Worm (Caenorhabditis elegans) whole organism, midembryonic: ENCODE results near the gene ZC504.1.

Experiments
- T22C8.4 ChIP-seq: fragments of 200-800 bp; sonication (Bioruptor generic); IDR thresholded peaks from 2 replicates; pipeline ENCODE4 v1.3.6; 2022; ENCODE audit warnings: missing genetic modification characterization, missing compliant biosample characterization
- cog-1 ChIP-seq: sonication (generic microtip); optimal IDR thresholded peaks from 2 replicates; lab custom pipeline; 2016; ENCODE audit warnings: missing genetic modification characterization, missing compliant biosample characterization
- flt-1 ChIP-seq: fragments of 200-800 bp; sonication (Bioruptor generic); IDR thresholded peaks from 2 replicates; pipeline ENCODE4 v1.3.6; 2022; ENCODE audit warnings: missing genetic modification characterization, missing compliant biosample characterization
- klf-2 ChIP-seq: fragments of 200-800 bp; sonication (Bioruptor generic); conservative IDR thresholded peaks from 2 replicates; pipeline ENCODE4 v1.3.6; 2022; ENCODE audit warnings: missing genetic modification reagents, missing genetic modification characterization, missing compliant biosample characterization
- med-1 ChIP-seq: sonication (generic microtip); optimal IDR thresholded peaks from 2 replicates; lab custom pipeline; 2017; ENCODE audit warnings: missing genetic modification characterization, mild to moderate bottlenecking, missing compliant biosample characterization, antibody characterized with exemption, missing genetic modification reagents; ENCODE audit not compliant: insufficient read depth
- ref-1 ChIP-seq: fragments of 200-800 bp; sonication (Bioruptor generic); conservative IDR thresholded peaks from 2 replicates; pipeline ENCODE4 v1.3.6; 2022; ENCODE audit warnings: missing genetic modification reagents, missing genetic modification characterization, missing compliant biosample characterization
- tab-1 ChIP-seq: fragments of 200-800 bp; sonication (Bioruptor generic); IDR thresholded peaks from 2 replicates; pipeline ENCODE4 v1.3.6; 2022; ENCODE audit warnings: missing genetic modification characterization, missing compliant biosample characterization
- ztf-23 ChIP-seq: fragments of 200-800 bp; sonication (Bioruptor generic); IDR thresholded peaks from 2 replicates; pipeline ENCODE4 v1.3.6; 2022; ENCODE audit warnings: missing genetic modification reagents, missing genetic modification characterization, missing compliant biosample characterization
- ztf-29 ChIP-seq: fragments of 200-800 bp; sonication (Bioruptor generic); IDR thresholded peaks from 2 replicates; pipeline ENCODE4 v1.3.6; 2022; ENCODE audit warnings: missing genetic modification reagents, missing genetic modification characterization, missing compliant biosample characterization

ZC504.1 gene

ce11 chrX:10419743-10420142, 12.8 kb downstream of the ZC504.1 start, which contains the start of gene cdk-11.2:
Gene cdk-11.2 (minus strand): TSS chrX:10419765.
- TF ChIP-seq med-1 (no peak), flt-1 (GFP tag; lab: Robert Waterston, UW) (0 out of 2 replicates have a peak, but pooled peaks have one; percentile 21), ztf-23 (GFP tag; lab: Robert Waterston, UW) (0 out of 2 replicates have a peak, but pooled peaks have one; percentile 44), ztf-29 (GFP tag; lab: Robert Waterston, UW) (0 out of 2 replicates have a peak, but pooled peaks have one; percentile 28), cog-1 (tag; lab: Kevin White, UChicago) (no peak)

- TF ChIP-seq ref-1 (no peak), klf-2 (GFP tag; lab: Robert Waterston, UW) (no peak), T22C8.4 (GFP tag; lab: Robert Waterston, UW) (no peak), ztf-29 (GFP tag; lab: Robert Waterston, UW) (no peak), cog-1 (tag; lab: Kevin White, UChicago) (no peak), ztf-23 (GFP tag; lab: Robert Waterston, UW) (no peak), flt-1 (GFP tag; lab: Robert Waterston, UW) (no peak), med-1 (no peak), tab-1 (GFP tag; lab: Robert Waterston, UW) (no peak)
These were observed 15.8 kb downstream of the ZC504.1 start for ce11 chrX:10422714-10423113.

DNA sequence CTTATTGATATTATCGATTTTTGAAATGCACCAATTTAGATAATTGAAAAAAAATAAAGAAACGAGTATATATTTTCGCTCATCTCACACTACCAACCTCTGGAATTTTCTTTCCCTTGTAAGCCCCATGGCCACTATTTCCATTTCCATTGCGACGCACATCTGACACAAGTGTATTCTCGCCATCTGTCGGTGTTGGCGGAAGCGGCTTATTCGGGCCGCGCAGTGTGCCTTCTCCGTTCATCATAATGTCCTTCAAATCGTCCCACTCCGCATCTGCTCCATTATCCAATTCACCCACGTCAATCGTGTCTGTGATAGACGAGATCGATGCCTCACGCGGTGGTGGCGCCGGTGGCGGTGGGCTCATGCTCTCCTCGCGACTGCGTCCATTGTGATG, 17.8 kb downstream of the ZC504.1 start:
- TF ChIP-seq med-1 (no peak), cog-1 (tag; lab: Kevin White, UChicago) (no peak), ref-1 (no peak), T22C8.4 (GFP tag; lab: Robert Waterston, UW) (no peak), flt-1 (GFP tag; lab: Robert Waterston, UW) (no peak), ztf-29 (GFP tag; lab: Robert Waterston, UW) (no peak), ztf-23 (GFP tag; lab: Robert Waterston, UW) (no peak), klf-2 (GFP tag; lab: Robert Waterston, UW) (no peak), tab-1 (GFP tag; lab: Robert Waterston, UW) (no peak)

- TF ChIP-seq ref-1 (no peak), klf-2 (GFP tag; lab: Robert Waterston, UW) (no peak), ztf-29 (GFP tag; lab: Robert Waterston, UW) (no peak), ztf-23 (GFP tag; lab: Robert Waterston, UW) (no peak), tab-1 (GFP tag; lab: Robert Waterston, UW) (no peak), T22C8.4 (GFP tag; lab: Robert Waterston, UW) (no peak), flt-1 (GFP tag; lab: Robert Waterston, UW) (no peak), med-1 (no peak), cog-1 (tag; lab: Kevin White, UChicago) (no peak)
These were observed 21.2 kb downstream of the ZC504.1 start for ce11 chrX:10428109-10428508.

- TF ChIP-seq cog-1 (tag; lab: Kevin White, UChicago) (no peak), med-1 (no peak), T22C8.4 (GFP tag; lab: Robert Waterston, UW) (no peak), flt-1 (GFP tag; lab: Robert Waterston, UW) (no peak), ref-1 (no peak), ztf-29 (GFP tag; lab: Robert Waterston, UW) (no peak), tab-1 (GFP tag; lab: Robert Waterston, UW) (no peak), ztf-23 (GFP tag; lab: Robert Waterston, UW) (no peak), klf-2 (GFP tag; lab: Robert Waterston, UW) (no peak)
These were observed 21.6 kb downstream of the ZC504.1 start, which contains the start of gene mig-15 for ce11 chrX:10428557-10428956. Gene mig-15 (minus strand): TSS chrX:10428657.

DNA sequence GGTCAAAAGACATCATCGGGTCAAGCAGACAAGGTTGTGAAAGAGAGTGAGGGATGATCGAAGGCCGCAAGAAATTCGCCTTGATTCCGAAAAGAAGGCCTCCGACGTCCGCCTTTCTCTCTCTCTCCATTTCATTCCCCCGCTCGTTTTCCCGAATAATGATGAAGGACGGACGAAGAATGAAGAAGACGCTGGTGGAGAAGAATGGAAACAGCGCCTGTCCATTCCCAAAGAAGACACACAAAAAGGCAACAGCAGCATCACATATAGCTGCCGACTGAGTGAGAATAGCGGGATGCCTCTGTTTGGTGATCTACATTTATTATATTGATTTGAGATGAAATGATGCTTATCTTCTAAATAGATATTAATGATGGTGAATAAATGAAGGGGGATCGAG, 22.3 kb downstream of the ZC504.1 start:
- TF ChIP-seq cog-1 (tag; lab: Kevin White, UChicago) = peak; percentile 23
- no peak for TF ChIP-seq T22C8.4 (GFP tag; lab: Robert Waterston, UW)
- no peak for TF ChIP-seq klf-2 (GFP tag; lab: Robert Waterston, UW)
- no peak for TF ChIP-seq ztf-29 (GFP tag; lab: Robert Waterston, UW)
- TF ChIP-seq tab-1 (GFP tag; lab: Robert Waterston, UW) = 0 out of 2 replicates have a peak, but pooled peaks have one; percentile 57

- TF ChIP-seq ref-1 (no peak), ztf-23 (GFP tag; lab: Robert Waterston, UW) (no peak), klf-2 (GFP tag; lab: Robert Waterston, UW) (no peak), cog-1 (tag; lab: Kevin White, UChicago) (no peak), ztf-29 (GFP tag; lab: Robert Waterston, UW) (no peak), T22C8.4 (GFP tag; lab: Robert Waterston, UW) (no peak), flt-1 (GFP tag; lab: Robert Waterston, UW) (no peak), med-1 (no peak)
These were observed 23.9 kb downstream of the ZC504.1 start for ce11 chrX:10430866-10431265.

DNA sequence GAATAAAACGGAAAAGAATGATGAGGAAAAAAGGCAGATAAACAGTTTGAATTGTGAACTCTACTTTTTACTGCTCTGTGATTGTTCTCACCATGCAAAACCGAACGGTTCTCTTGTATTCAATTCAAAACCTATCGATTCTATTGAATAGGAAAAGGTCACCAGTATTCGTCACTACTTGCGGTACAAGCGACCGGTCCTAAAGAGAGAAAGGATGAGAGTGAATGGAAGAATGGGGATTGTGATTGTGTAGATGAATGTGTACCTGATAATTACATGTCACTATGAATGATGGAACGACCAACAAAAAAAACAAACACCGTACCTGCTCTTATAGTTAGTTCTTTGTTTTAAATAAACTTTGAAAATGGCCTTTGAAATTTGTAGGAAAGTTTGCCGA, 25.8 kb downstream of the ZC504.1 start:
- no peak for TF ChIP-seq tab-1 (GFP tag; lab: Robert Waterston, UW)
- no peak for TF ChIP-seq ztf-29 (GFP tag; lab: Robert Waterston, UW)
- TF ChIP-seq ztf-23 (GFP tag; lab: Robert Waterston, UW) = no peak
- no peak for TF ChIP-seq klf-2 (GFP tag; lab: Robert Waterston, UW)
- no peak for TF ChIP-seq ref-1
- no peak for TF ChIP-seq cog-1 (tag; lab: Kevin White, UChicago)
- TF ChIP-seq flt-1 (GFP tag; lab: Robert Waterston, UW) = no peak
- TF ChIP-seq med-1 = no peak

DNA sequence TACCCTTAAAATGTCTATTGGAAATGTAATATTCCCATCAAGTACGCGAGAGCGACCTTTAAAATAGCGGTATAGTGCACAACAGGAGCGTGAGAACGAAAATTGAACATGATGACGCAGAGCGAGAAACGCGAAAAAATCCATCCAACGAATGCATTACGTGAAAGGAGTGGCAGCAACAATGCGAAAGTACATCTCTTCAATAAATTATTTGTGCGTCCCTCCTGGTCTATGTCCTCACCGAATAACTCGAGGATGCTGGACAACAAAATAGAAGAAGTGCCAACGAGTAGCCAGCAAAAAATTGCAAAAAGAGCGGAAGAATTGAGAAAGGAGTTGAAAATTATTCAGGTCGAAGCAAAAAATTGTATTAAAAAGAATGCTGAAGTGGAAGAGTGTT, 26.9 kb downstream of the ZC504.1 start:
- TF ChIP-seq ztf-23 (GFP tag; lab: Robert Waterston, UW) (no peak), klf-2 (GFP tag; lab: Robert Waterston, UW) (no peak), ref-1 (no peak), tab-1 (GFP tag; lab: Robert Waterston, UW) (no peak), ztf-29 (GFP tag; lab: Robert Waterston, UW) (no peak)

DNA sequence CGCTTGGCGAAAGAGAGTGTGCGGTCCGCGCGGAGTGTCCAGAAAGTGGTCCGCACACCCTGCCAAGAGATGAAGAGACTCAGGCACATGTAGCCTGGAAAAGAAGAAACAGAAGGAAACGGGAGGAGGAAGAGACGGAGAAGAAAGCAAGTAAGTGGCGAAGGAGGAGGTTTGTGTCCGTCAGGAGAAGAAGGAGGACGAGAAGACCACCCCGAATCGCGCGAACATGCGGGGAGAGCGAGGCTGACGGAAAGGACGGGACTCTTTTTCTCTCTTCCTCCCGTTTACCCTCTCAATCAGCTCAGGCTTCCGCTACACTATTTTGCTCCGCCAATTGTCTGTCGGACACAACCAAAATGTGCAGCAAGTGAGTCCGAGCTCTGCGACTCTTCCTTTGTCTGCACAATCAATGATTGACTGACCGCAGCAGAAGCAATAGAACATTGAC, 28.6 kb downstream of the ZC504.1 start:
- TF ChIP-seq cog-1 (tag; lab: Kevin White, UChicago) (peak; percentile 91), ztf-23 (GFP tag; lab: Robert Waterston, UW) (peak; percentile 53; the same call in 1 of the 2 replicates), flt-1 (GFP tag; lab: Robert Waterston, UW) (0 out of 2 replicates have a peak, but pooled peaks have one; percentile 32), tab-1 (GFP tag; lab: Robert Waterston, UW) (0 out of 2 replicates have a peak, but pooled peaks have one; percentile 59), ztf-29 (GFP tag; lab: Robert Waterston, UW) (peak; percentile 82), klf-2 (GFP tag; lab: Robert Waterston, UW) (no peak), T22C8.4 (GFP tag; lab: Robert Waterston, UW) (0 out of 2 replicates have a peak, but pooled peaks have one; percentile 22), med-1 (no peak)
